Worm (Caenorhabditis elegans): ENCODE measurements around the gene F31F7.2.

The F31F7.2 gene

DNA sequence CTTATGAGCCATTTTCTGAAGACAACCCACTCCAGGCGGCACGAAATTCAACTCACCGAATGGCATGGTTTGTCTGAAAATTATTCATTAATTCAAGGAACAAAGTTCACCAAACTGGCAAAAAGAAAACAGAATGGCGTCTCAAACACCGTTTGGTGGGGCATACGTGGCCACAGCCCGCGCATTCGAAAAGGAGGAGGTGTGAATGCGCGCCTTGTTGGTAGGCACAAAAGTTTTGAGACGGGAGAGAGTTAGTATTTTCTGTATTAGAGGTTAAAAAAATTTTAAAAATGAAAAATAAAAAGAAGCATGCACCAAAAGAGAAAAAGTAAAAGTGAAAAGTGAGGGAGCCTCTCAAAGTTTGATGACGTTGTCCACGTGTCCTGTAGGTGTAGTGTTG, 41.3 kb downstream of the F31F7.2 start:
- TF ChIP-seq jun-1 (tag; optimal IDR thresholded peaks at IDR 0.05) (no peak), efl-1 (optimal IDR thresholded peaks at IDR 0.05) (no peak), efl-1 (GFP tag; optimal IDR thresholded peaks at IDR 0.05 in 1 of 2) (peak in 1 of 2 experiments; percentile 53)

DNA sequence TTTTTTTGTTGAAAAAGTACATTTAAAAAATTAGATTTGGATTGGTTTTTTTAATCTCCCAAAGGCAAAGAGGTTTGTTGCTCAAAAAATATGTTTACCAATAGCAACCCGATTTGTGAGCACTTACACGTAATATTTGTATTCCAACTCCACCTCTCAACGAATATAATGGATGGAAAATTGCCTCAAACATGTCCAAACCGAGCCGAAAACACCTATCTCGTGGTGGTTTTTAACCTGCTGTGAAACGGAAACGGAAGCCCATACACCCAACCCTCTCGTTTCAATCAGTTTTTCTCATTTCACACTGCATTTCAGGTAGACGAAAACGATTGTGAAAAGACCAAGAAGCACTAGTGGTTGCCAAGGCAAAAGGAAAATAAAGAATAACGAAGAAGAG, 46.0 kb downstream of the F31F7.2 start, which contains the start of gene cest-24:
Gene cest-24, plus strand, starts transcription at position 301 of the 400 bp plus-strand sequence.
- TF ChIP-seq swsn-7 (tag; optimal IDR thresholded peaks at IDR 0.05) (no peak), ces-1 (GFP tag; optimal IDR thresholded peaks at IDR 0.05) (no peak), unc-30 (tag; optimal IDR thresholded peaks at IDR 0.05) (no peak), lin-14 (GFP tag; optimal IDR thresholded peaks at IDR 0.05) (no peak), ceh-90 (tag; optimal IDR thresholded peaks at IDR 0.05) (no peak)

- peak; percentile 71 for TF ChIP-seq grh-1 (GFP tag; IDR thresholded peaks at IDR 0.05)
- peak; percentile 87 for TF ChIP-seq nhr-85 (tag)
- no peak for TF ChIP-seq mef-2 (tag; optimal IDR thresholded peaks at IDR 0.05)
- peak; percentile 59 for TF ChIP-seq blmp-1 (tag; optimal IDR thresholded peaks at IDR 0.05)
- no peak for TF ChIP-seq nhr-237 (tag; optimal IDR thresholded peaks at IDR 0.05)
- peak; percentile 19 for TF ChIP-seq nhr-20 (tag; optimal IDR thresholded peaks at IDR 0.05)
- TF ChIP-seq xbp-1 (tag; optimal IDR thresholded peaks at IDR 0.05), result no peak
- no peak for TF ChIP-seq nhr-76 (tag; optimal IDR thresholded peaks at IDR 0.05)
- no peak for TF ChIP-seq sptf-1 (tag; optimal IDR thresholded peaks at IDR 0.05)
- peak; percentile 38 for TF ChIP-seq lin-14 (GFP tag; optimal IDR thresholded peaks at IDR 0.05)
Measured at ce11 chrV:6317928-6318327, 47.3 kb downstream of the F31F7.2 start.

DNA sequence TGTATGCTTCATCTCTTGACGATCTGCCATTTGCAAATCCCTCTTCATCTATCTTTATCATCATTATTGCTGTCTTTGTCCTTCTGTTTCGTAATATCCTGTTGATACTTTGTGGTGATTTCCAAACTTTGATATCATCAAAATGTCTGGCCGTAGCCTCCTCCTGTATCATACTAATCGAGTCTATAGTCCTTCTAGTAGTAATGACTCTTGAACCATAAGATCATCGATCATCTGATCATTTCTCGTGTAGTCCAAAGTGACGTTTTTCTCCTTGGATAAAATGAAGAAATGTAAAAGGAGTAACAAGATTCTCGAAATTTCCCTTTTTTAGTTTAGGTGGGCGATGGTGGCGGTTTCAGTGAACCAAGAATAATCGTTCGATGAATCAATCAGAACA, 48.7 kb downstream of the F31F7.2 start:
- TF ChIP-seq fkh-10 (GFP tag; optimal IDR thresholded peaks at IDR 0.05) (no peak), aha-1 (tag; optimal IDR thresholded peaks at IDR 0.05) (no peak), nhr-237 (tag; optimal IDR thresholded peaks at IDR 0.05) (no peak), Y116A8C.19 (tag; optimal IDR thresholded peaks at IDR 0.05; ENCODE audit: borderline replicate concordance) (no peak), fos-1 (tag; optimal IDR thresholded peaks at IDR 0.05) (no peak), F16B12.6 (tag; optimal IDR thresholded peaks at IDR 0.05) (no peak), hlh-17 (GFP tag; optimal IDR thresholded peaks at IDR 0.05; ENCODE audit: borderline replicate concordance) (no peak), lin-35 (GFP tag; optimal IDR thresholded peaks at IDR 0.05) (peak in 1 of 2 experiments; percentile 38), fkh-4 (tag; optimal IDR thresholded peaks at IDR 0.05; ENCODE audit: borderline replicate concordance) (no peak), ces-1 (GFP tag; optimal IDR thresholded peaks at IDR 0.05) (no peak), nhr-47 (tag; optimal IDR thresholded peaks at IDR 0.05) (peak; percentile 20), efl-3 (GFP tag; optimal IDR thresholded peaks at IDR 0.05) (no peak), sox-4 (tag; optimal IDR thresholded peaks at IDR 0.05) (no peak), snu-23 (GFP tag; optimal IDR thresholded peaks at IDR 0.05) (peak; percentile 31), unc-130 (tag; optimal IDR thresholded peaks at IDR 0.05) (no peak), nhr-77 (tag; optimal IDR thresholded peaks at IDR 0.05) (no peak), tbx-2 (tag; optimal IDR thresholded peaks at IDR 0.05) (peak; percentile 16), C34B4.2 (tag; optimal IDR thresholded peaks at IDR 0.05) (no peak), nhr-84 (tag; optimal IDR thresholded peaks at IDR 0.05) (no peak), unc-30 (tag; optimal IDR thresholded peaks at IDR 0.05) (no peak), pax-3 (tag; optimal IDR thresholded peaks at IDR 0.05) (no peak), ceh-63 (GFP tag; optimal IDR thresholded peaks at IDR 0.05) (no peak), xbp-1 (tag; optimal IDR thresholded peaks at IDR 0.05) (no peak), nhr-12 (tag; optimal IDR thresholded peaks at IDR 0.05) (no peak), hlh-4 (tag; optimal IDR thresholded peaks at IDR 0.05) (no peak), ztf-4 (tag; optimal IDR thresholded peaks at IDR 0.05) (no peak), ets-5 (GFP tag; IDR thresholded peaks at IDR 0.05) (no peak), aly-2 (tag; optimal IDR thresholded peaks at IDR 0.05) (no peak), ceh-8 (GFP tag; optimal IDR thresholded peaks at IDR 0.05) (no peak), sptf-1 (tag; optimal IDR thresholded peaks at IDR 0.05) (no peak), C16A3.4 (tag; optimal IDR thresholded peaks at IDR 0.05) (no peak), lin-15B (tag; optimal IDR thresholded peaks at IDR 0.05) (no peak), grh-1 (GFP tag; IDR thresholded peaks at IDR 0.05) (peak; percentile 52; the same call in 1 of the 2 replicates), elt-2 (tag; optimal IDR thresholded peaks at IDR 0.05) (no peak), skn-1 (tag; optimal IDR thresholded peaks at IDR 0.05) (peak; percentile 18), zag-1 (tag; optimal IDR thresholded peaks at IDR 0.05) (no peak), pag-3 (tag; optimal IDR thresholded peaks at IDR 0.05; ENCODE audit: borderline replicate concordance, insufficient read depth) (no peak), nhr-85 (tag) (peak; percentile 96), mef-2 (tag; optimal IDR thresholded peaks at IDR 0.05) (no peak)

Data from whole organism, L1 larva.